Worm (Caenorhabditis elegans) whole organism, late embryonic: ENCODE results near the gene rps-28.

Experiments
- C38D4.7 ChIP-seq: fragments of 200-800 bp; sonication (Bioruptor generic); optimal IDR thresholded peaks from 2 replicates; lab custom pipeline; 2018; ENCODE audit warnings: mild to moderate bottlenecking, missing genetic modification characterization, moderate library complexity, missing compliant biosample characterization
- ceh-19 ChIP-seq: fragments of 200-800 bp; sonication (Bioruptor generic); optimal IDR thresholded peaks from 2 replicates; lab custom pipeline; 2018; ENCODE audit warnings: mild to moderate bottlenecking, missing genetic modification characterization, missing compliant biosample characterization
- ceh-34 ChIP-seq: sonication (generic microtip); optimal IDR thresholded peaks from 2 replicates; lab custom pipeline; 2016; ENCODE audit warnings: mild to moderate bottlenecking, missing genetic modification characterization, missing compliant biosample characterization
- ceh-9 ChIP-seq: sonication (generic microtip); optimal IDR thresholded peaks from 2 replicates; lab custom pipeline; 2016; ENCODE audit warnings: mild to moderate bottlenecking, missing genetic modification characterization, inconsistent platforms, missing compliant biosample characterization
- che-1 ChIP-seq: sonication (generic microtip); optimal IDR thresholded peaks from 2 replicates; lab custom pipeline; 2016; ENCODE audit warnings: mild to moderate bottlenecking, missing genetic modification characterization, missing compliant biosample characterization
- dmd-4 ChIP-seq: sonication (generic microtip); optimal IDR thresholded peaks from 2 replicates; lab custom pipeline; 2016; ENCODE audit warnings: borderline replicate concordance, missing genetic modification characterization, missing compliant biosample characterization
- ets-4 ChIP-seq: sonication (generic microtip); optimal IDR thresholded peaks from 2 replicates; lab custom pipeline; 2016; ENCODE audit warnings: missing genetic modification characterization, missing compliant biosample characterization
- fkh-10 ChIP-seq: fragments of 150-350 bp; optimal IDR thresholded peaks from 2 replicates; lab custom pipeline; 2014; ENCODE audit warnings: missing biosample characterization, missing genetic modification reagents, missing genetic modification characterization
- hlh-13 ChIP-seq: fragments of 200-800 bp; sonication (Bioruptor generic); optimal IDR thresholded peaks from 2 replicates; lab custom pipeline; 2018; ENCODE audit warnings: mild to moderate bottlenecking, missing genetic modification characterization, missing compliant biosample characterization
- pha-4 ChIP-seq: fragments of 150-350 bp; optimal IDR thresholded peaks from 2 replicates; lab custom pipeline; 2018; ENCODE audit warnings: missing biosample characterization, missing genetic modification reagents, missing genetic modification characterization
- pqm-1 ChIP-seq: sonication (generic microtip); optimal IDR thresholded peaks from 2 replicates; lab custom pipeline; 2016; ENCODE audit warnings: missing genetic modification characterization, missing compliant biosample characterization
- sox-4 ChIP-seq: sonication (generic microtip); optimal IDR thresholded peaks from 2 replicates; lab custom pipeline; 2017; ENCODE audit warnings: mild to moderate bottlenecking, missing genetic modification characterization, inconsistent platforms, missing compliant biosample characterization

DNA sequence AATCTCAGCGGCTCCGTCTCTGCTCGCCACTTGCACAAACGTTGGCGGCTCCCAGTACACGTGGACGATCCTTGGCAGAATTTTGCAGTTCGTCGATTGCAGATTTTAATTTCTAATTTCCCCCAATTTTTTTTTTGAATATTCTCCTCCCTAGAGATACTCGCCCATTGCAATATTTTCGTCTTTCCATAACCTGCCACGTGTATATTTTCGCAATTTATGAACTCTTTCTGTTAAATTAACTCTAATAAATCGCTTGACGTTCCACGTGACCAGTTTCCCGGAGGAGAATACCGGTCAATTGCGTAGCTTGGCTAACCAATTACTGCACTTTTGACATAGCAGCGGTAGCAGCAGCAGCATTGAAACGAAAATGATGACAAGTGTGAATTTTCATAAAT lies 48.9 kb downstream of the rps-28 start:
- no peak for TF ChIP-seq pha-4 (tag; lab: Kevin White, UChicago)
- TF ChIP-seq ceh-9 = no peak
- TF ChIP-seq ets-4 (tag; lab: Kevin White, UChicago) = no peak
- TF ChIP-seq fkh-10 (GFP tag; lab: Kevin White, UChicago) = no peak
- TF ChIP-seq che-1 = no peak
- no peak for TF ChIP-seq dmd-4 (tag; lab: Kevin White, UChicago)
- no peak for TF ChIP-seq C38D4.7 (GFP tag; lab: Kevin White, UChicago)
- TF ChIP-seq ceh-19 (GFP tag; lab: Kevin White, UChicago) = no peak
- TF ChIP-seq ceh-34 (tag; lab: Kevin White, UChicago) = no peak
- no peak for TF ChIP-seq hlh-13 (GFP tag; lab: Kevin White, UChicago)
- no peak for TF ChIP-seq sox-4
- TF ChIP-seq pqm-1 (tag; lab: Kevin White, UChicago) = no peak
